Worm (Caenorhabditis elegans) whole organism, L4 larva: ENCODE measurements around the gene ssl-1.

Experiments used
- D1046.2 ChIP-seq: fragments of 200-800 bp; sonication (Bioruptor generic); IDR thresholded peaks from 2 replicates; pipeline ENCODE4 v1.3.6; 2022; ENCODE audit warnings: missing genetic modification characterization, missing compliant biosample characterization
- R02D3.7 ChIP-seq: fragments of 150-350 bp; sonication (generic microtip); optimal IDR thresholded peaks from 3 replicates; lab custom pipeline; 2014; ENCODE audit warnings: missing biosample characterization, missing genetic modification characterization
- T20F7.1 ChIP-seq: fragments of 200-800 bp; sonication (Bioruptor generic); optimal IDR thresholded peaks from 2 replicates; lab custom pipeline; 2018; ENCODE audit warnings: mild to moderate bottlenecking, missing genetic modification characterization, missing compliant biosample characterization
- aha-1 ChIP-seq: fragments of 150-350 bp; peaks from one replicate; lab custom pipeline; 2014; ENCODE audit warnings: missing biosample characterization, missing genetic modification characterization
- aly-2 ChIP-seq: sonication (generic microtip); optimal IDR thresholded peaks from 2 replicates; lab custom pipeline; 2018; ENCODE audit warnings: missing biosample characterization, missing genetic modification characterization
- ceh-28 ChIP-seq: fragments of 150-350 bp; optimal IDR thresholded peaks from 2 replicates; lab custom pipeline; 2014; ENCODE audit warnings: missing biosample characterization, missing genetic modification reagents, missing genetic modification characterization
- ceh-32 ChIP-seq: sonication (generic microtip); optimal IDR thresholded peaks from 2 replicates; lab custom pipeline; 2016; ENCODE audit warnings: mild to moderate bottlenecking, missing genetic modification characterization, missing compliant biosample characterization; ENCODE audit not compliant: poor library complexity
- dmd-6 ChIP-seq: fragments of 200-800 bp; sonication (Bioruptor generic); IDR thresholded peaks from 2 replicates; pipeline ENCODE4 v1.3.6; 2022; ENCODE audit warnings: missing genetic modification reagents, missing genetic modification characterization, missing compliant biosample characterization
- dmd-9 ChIP-seq: fragments of 200-800 bp; sonication (Bioruptor generic); IDR thresholded peaks from 2 replicates; pipeline ENCODE4 v1.3.6; 2022; ENCODE audit warnings: missing genetic modification reagents, missing genetic modification characterization, missing compliant biosample characterization
- egl-43 ChIP-seq: fragments of 200-800 bp; sonication (Bioruptor generic); IDR thresholded peaks from 2 replicates; pipeline ENCODE4 v1.3.6; 2022; ENCODE audit warnings: missing genetic modification reagents, missing genetic modification characterization, missing compliant biosample characterization
- fkh-10 ChIP-seq: fragments of 150-350 bp; optimal IDR thresholded peaks from 2 replicates; lab custom pipeline; 2014; ENCODE audit warnings: missing biosample characterization, missing genetic modification reagents, missing genetic modification characterization
- gei-8 ChIP-seq: fragments of 200-800 bp; sonication (Bioruptor generic); optimal IDR thresholded peaks from 2 replicates; lab custom pipeline; 2018; ENCODE audit warnings: mild to moderate bottlenecking, missing genetic modification characterization, missing compliant biosample characterization
- lin-13 ChIP-seq: fragments of 150-350 bp; optimal IDR thresholded peaks from 2 replicates; lab custom pipeline; 2014; ENCODE audit warnings: missing biosample characterization, missing genetic modification reagents, missing genetic modification characterization
- lin-29 ChIP-seq: fragments of 200-800 bp; sonication (Bioruptor generic); IDR thresholded peaks from 2 replicates; pipeline ENCODE4 v1.3.6; 2022; ENCODE audit warnings: missing genetic modification reagents, missing genetic modification characterization, missing compliant biosample characterization
- mdl-1 ChIP-seq, 2 experiments: fragments of 150-350 bp in 1 of 2; sonication (generic microtip) in 1 of 2; optimal IDR thresholded peaks; 2 replicates each; lab custom pipeline; 2014 to 2017; ENCODE audit warnings: missing biosample characterization in 2 of 2, missing genetic modification characterization in 2 of 2
- mep-1 ChIP-seq: fragments of 150-350 bp; sonication (generic microtip); optimal IDR thresholded peaks from 3 replicates; lab custom pipeline; 2014; ENCODE audit warnings: missing biosample characterization, missing genetic modification characterization
- mxl-2 ChIP-seq: fragments of 200-800 bp; sonication (Bioruptor generic); conservative IDR thresholded peaks from 2 replicates; pipeline ENCODE4 v1.3.6; 2022; ENCODE audit warnings: missing genetic modification reagents, missing genetic modification characterization, missing compliant biosample characterization
- nhr-102 ChIP-seq: sonication (generic microtip); optimal IDR thresholded peaks from 2 replicates; lab custom pipeline; 2016; ENCODE audit warnings: mild to moderate bottlenecking, missing genetic modification characterization, moderate library complexity, missing compliant biosample characterization
- nhr-11 ChIP-seq: fragments of 150-350 bp; optimal IDR thresholded peaks from 2 replicates; lab custom pipeline; 2014; ENCODE audit warnings: missing biosample characterization, missing genetic modification characterization
- nhr-237 ChIP-seq: sonication (generic microtip); optimal IDR thresholded peaks from 2 replicates; lab custom pipeline; 2017; ENCODE audit warnings: missing biosample characterization, missing genetic modification characterization
- nhr-25 ChIP-seq: sonication (generic microtip); optimal IDR thresholded peaks from 2 replicates; lab custom pipeline; 2017; ENCODE audit warnings: missing genetic modification characterization, mild to moderate bottlenecking, missing compliant biosample characterization, antibody characterized with exemption, moderate library complexity, borderline replicate concordance; ENCODE audit not compliant: insufficient read depth
- nhr-42 ChIP-seq: fragments of 200-800 bp; sonication (Bioruptor generic); IDR thresholded peaks from 2 replicates; pipeline ENCODE4 v1.3.6; 2022; ENCODE audit warnings: missing genetic modification characterization, missing compliant biosample characterization
- nhr-76 ChIP-seq: fragments of 150-350 bp; optimal IDR thresholded peaks from 2 replicates; lab custom pipeline; 2014; ENCODE audit warnings: missing biosample characterization, missing genetic modification characterization
- php-3 ChIP-seq: fragments of 200-800 bp; sonication (Bioruptor generic); IDR thresholded peaks from 2 replicates; pipeline ENCODE4 v1.3.6; 2022; ENCODE audit warnings: missing genetic modification reagents, missing genetic modification characterization, missing compliant biosample characterization
- saeg-2 ChIP-seq: fragments of 200-800 bp; sonication (Bioruptor generic); IDR thresholded peaks from 2 replicates; pipeline ENCODE4 v1.3.6; 2022; ENCODE audit warnings: missing genetic modification reagents, missing genetic modification characterization, missing compliant biosample characterization
- set-16 ChIP-seq: fragments of 200-800 bp; sonication (Bioruptor generic); IDR thresholded peaks from 2 replicates; pipeline ENCODE4 v1.3.6; 2022; ENCODE audit warnings: missing genetic modification reagents, missing genetic modification characterization, missing compliant biosample characterization
- snpc-1.2 ChIP-seq: fragments of 200-800 bp; sonication (Bioruptor generic); IDR thresholded peaks from 2 replicates; pipeline ENCODE4 v1.3.6; 2022; ENCODE audit warnings: missing genetic modification reagents, missing genetic modification characterization, missing compliant biosample characterization
- spr-3 ChIP-seq: fragments of 200-800 bp; sonication (Bioruptor generic); optimal IDR thresholded peaks from 2 replicates; lab custom pipeline; 2018; ENCODE audit warnings: mild to moderate bottlenecking, missing genetic modification characterization, missing compliant biosample characterization
- unc-130 ChIP-seq: sonication (generic microtip); optimal IDR thresholded peaks from 2 replicates; lab custom pipeline; 2016; ENCODE audit warnings: missing genetic modification reagents, missing genetic modification characterization, missing compliant biosample characterization
- unc-39 ChIP-seq: sonication (generic microtip); optimal IDR thresholded peaks from 2 replicates; lab custom pipeline; 2017; ENCODE audit warnings: missing biosample characterization, missing genetic modification characterization
- zag-1 ChIP-seq: fragments of 150-350 bp; optimal IDR thresholded peaks from 2 replicates; lab custom pipeline; 2014; ENCODE audit warnings: missing biosample characterization, missing genetic modification characterization
- zip-11 ChIP-seq: fragments of 200-800 bp; sonication (Bioruptor generic); IDR thresholded peaks from 2 replicates; pipeline ENCODE4 v1.3.6; 2022; ENCODE audit warnings: missing genetic modification characterization, missing compliant biosample characterization

ssl-1 gene

DNA sequence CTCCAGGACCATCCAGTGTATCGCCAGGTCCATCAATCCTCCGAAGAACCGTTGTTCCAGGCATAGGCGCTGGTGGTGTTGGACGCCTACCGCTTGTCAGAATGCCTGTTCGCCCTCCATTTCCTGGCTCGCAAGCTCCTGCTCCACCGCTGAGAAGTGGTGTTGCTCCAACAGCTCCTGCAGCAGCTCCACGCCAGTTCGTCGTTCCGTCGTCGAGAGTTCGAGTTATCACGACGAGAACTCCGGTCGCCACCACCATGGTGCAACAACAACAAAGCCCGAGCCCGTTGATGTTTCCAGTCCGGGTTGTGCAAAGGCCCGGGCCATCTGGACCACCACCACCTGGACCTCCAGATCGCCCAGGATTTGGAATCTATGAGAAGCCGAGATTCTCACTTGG, 13.8 kb downstream of the ssl-1 start:
- TF ChIP-seq set-16 (GFP tag; lab: Robert Waterston, UW) (peak; percentile 85), zip-11 (GFP tag; lab: Robert Waterston, UW) (no peak), fkh-10 (GFP tag; lab: Kevin White, UChicago) (no peak), lin-29 (no peak), mxl-2 (no peak), nhr-102 (tag; lab: Kevin White, UChicago) (no peak), saeg-2 (GFP tag; lab: Robert Waterston, UW) (no peak), nhr-11 (tag; lab: Kevin White, UChicago) (no peak)

DNA sequence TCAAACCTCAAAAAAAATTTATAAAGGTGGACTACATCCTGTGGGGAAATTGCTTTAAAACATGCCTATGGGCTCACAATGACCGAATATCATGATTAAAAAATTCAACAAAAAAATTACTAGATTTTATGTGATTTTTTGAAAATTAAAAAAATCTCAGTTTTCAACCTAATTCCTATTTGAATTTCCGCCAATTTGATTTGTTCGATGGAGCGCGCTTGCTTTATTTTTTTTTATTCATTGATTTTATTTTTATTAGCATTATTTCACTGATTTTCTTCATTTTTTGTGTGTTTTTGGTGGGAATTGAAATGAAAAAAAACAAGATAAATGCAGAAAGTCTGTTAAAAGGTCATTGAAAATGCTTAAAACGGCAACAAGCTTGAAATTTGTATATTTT, 24.6 kb downstream of the ssl-1 start:
- TF ChIP-seq mdl-1 (tag; optimal IDR thresholded peaks at IDR 0.05; lab: Kevin White, UChicago): no peak
- no peak for TF ChIP-seq nhr-102 (tag; lab: Kevin White, UChicago)
- TF ChIP-seq lin-13 (GFP tag; lab: Kevin White, UChicago): no peak
- no peak for TF ChIP-seq aha-1 (tag; lab: Kevin White, UChicago)

DNA sequence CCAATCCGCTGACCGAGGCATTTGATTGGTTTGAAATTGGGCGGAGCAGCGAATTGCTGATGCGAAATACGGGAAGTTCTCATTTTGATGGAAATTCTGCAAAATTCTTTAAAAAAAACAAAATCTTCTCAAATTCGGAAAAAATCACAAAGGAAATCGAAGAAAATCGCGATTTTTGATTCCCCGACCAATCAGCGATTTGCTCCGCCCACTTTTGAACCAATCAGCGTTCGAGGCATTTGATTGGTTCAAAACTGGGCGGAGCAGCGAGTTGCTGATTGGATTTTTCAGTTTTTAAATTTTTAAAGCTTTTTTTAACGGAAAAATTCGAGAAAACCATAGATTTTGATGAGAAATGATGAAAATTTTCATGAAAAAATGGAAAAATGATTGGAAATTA, 25.9 kb downstream of the ssl-1 start:
- no peak for TF ChIP-seq gei-8
- no peak for TF ChIP-seq nhr-76
- no peak for TF ChIP-seq php-3 (GFP tag; lab: Robert Waterston, UW)
- no peak for TF ChIP-seq D1046.2
- no peak for TF ChIP-seq zag-1 (tag; lab: Kevin White, UChicago)
- TF ChIP-seq nhr-42 (GFP tag; lab: Robert Waterston, UW): no peak
- TF ChIP-seq dmd-6 (GFP tag; lab: Robert Waterston, UW): no peak
- TF ChIP-seq nhr-237 (tag; lab: Kevin White, UChicago): no peak
- no peak for TF ChIP-seq fkh-10 (GFP tag; lab: Kevin White, UChicago)
- no peak for TF ChIP-seq egl-43 (GFP tag; lab: Robert Waterston, UW)
- no peak for TF ChIP-seq unc-39 (tag; lab: Kevin White, UChicago)
- TF ChIP-seq nhr-25 (tag; lab: Kevin White, UChicago): no peak
- TF ChIP-seq dmd-9 (GFP tag; lab: Robert Waterston, UW): no peak
- TF ChIP-seq ceh-28 (tag; lab: Kevin White, UChicago): no peak
- no peak for TF ChIP-seq mep-1 (tag; lab: Kevin White, UChicago)
- no peak for TF ChIP-seq ceh-32 (tag; lab: Kevin White, UChicago)
- TF ChIP-seq T20F7.1: no peak
- TF ChIP-seq R02D3.7 (tag; lab: Kevin White, UChicago): no peak
- no peak for TF ChIP-seq snpc-1.2
- TF ChIP-seq spr-3 (GFP tag; lab: Kevin White, UChicago): no peak

DNA sequence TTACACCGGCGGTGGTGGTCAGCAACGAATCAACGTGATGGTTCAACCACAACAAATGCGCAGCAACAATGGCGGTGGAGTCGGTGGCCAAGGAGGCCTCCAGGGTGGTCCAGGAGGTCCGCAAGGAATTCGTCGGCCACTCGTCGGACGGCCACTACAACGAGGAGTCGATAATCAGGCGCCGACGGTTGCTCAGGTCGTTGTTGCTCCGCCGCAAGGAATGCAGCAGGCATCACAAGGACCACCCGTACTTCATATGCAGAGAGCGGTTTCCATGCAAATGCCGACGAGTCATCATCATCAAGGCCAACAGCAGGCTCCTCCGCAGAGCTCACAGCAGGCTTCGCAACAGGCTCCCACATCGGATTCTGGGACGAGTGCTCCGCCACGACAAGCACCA, 29.1 kb downstream of the ssl-1 start:
- TF ChIP-seq aly-2 (tag; lab: Kevin White, UChicago) (no peak), set-16 (GFP tag; lab: Robert Waterston, UW) (peak; percentile 88), php-3 (GFP tag; lab: Robert Waterston, UW) (0 out of 2 replicates have a peak, but pooled peaks have one; percentile 21)

DNA sequence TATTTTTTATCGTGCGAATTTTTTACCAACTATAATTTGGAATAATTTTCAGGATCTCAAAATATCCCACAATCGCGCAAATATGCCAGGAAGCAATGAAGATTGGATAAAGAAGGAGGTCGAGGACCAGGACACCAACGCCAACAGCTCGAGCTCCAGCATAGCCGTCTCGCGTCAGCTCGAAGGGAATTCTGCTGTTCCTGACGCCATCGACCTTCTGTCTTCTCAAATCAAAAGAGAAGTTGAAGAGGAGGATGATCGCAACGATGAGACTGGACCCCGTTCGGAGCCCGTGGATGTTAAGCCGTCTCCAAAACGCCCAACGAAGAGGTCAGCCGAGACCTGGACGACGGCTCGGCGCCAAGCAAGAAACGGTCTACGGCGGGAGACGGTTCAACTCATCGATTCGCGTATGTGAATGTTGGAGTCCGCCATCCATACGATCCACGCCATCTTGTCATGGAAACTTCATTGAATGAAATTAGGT, 32.0 kb downstream of the ssl-1 start, which contains the start of gene Y111B2A.21:
Y111B2A.21 (plus strand) TSS at position 51 of the 487 bp plus-strand sequence.
- TF ChIP-seq set-16 (GFP tag; lab: Robert Waterston, UW) (peak; percentile 60; the same call in 1 of the 2 replicates), zag-1 (tag; lab: Kevin White, UChicago) (no peak), unc-130 (GFP tag; lab: Kevin White, UChicago) (no peak)
